Worm (Caenorhabditis elegans): ENCODE data around the gene dhs-25.

dhs-25 gene

ce11 chrX:1443556-1444243, 42.6 kb upstream of the dhs-25 start:
- no peak for TF ChIP-seq zag-1 (tag; optimal IDR thresholded peaks at IDR 0.05)
- no peak for TF ChIP-seq lin-39 (tag; optimal IDR thresholded peaks at IDR 0.05)
- no peak for TF ChIP-seq unc-62 (GFP tag; optimal IDR thresholded peaks at IDR 0.05)
- no peak for TF ChIP-seq ztf-4 (tag; optimal IDR thresholded peaks at IDR 0.05)
- no peak for TF ChIP-seq fos-1 (tag; optimal IDR thresholded peaks at IDR 0.05)
- TF ChIP-seq nfya-1 (tag; optimal IDR thresholded peaks at IDR 0.05; ENCODE audit: insufficient read depth) = no peak
- TF ChIP-seq egl-5 (tag; optimal IDR thresholded peaks at IDR 0.05) = no peak
- no peak for TF ChIP-seq nhr-67 (tag; optimal IDR thresholded peaks at IDR 0.05)
- TF ChIP-seq ceh-9 (tag; optimal IDR thresholded peaks at IDR 0.05) = no peak
- peak; percentile 28 for TF ChIP-seq ceh-28 (tag; optimal IDR thresholded peaks at IDR 0.05)
- TF ChIP-seq nhr-43 (tag; optimal IDR thresholded peaks at IDR 0.05; ENCODE audit: poor library complexity, severe bottlenecking) = no peak
- peak; percentile 34 for TF ChIP-seq elt-2 (tag; optimal IDR thresholded peaks at IDR 0.05)
- TF ChIP-seq nhr-23 (tag; optimal IDR thresholded peaks at IDR 0.05) = peak; percentile 21
- TF ChIP-seq jun-1 (tag; optimal IDR thresholded peaks at IDR 0.05) = no peak
- no peak for TF ChIP-seq nhr-76 (tag; optimal IDR thresholded peaks at IDR 0.05)
- TF ChIP-seq nhr-28 (tag; optimal IDR thresholded peaks at IDR 0.05) = no peak
- no peak for TF ChIP-seq pha-4 (tag; optimal IDR thresholded peaks at IDR 0.05)
- no peak for TF ChIP-seq nhr-11 (tag; optimal IDR thresholded peaks at IDR 0.05)
- TF ChIP-seq unc-39 (tag; optimal IDR thresholded peaks at IDR 0.05) = no peak
- no peak for TF ChIP-seq ZK546.5 (tag; optimal IDR thresholded peaks at IDR 0.05)
- TF ChIP-seq lsy-12 (tag; optimal IDR thresholded peaks at IDR 0.05) = no peak

- TF ChIP-seq nhr-76 (tag; optimal IDR thresholded peaks at IDR 0.05) (no peak), lsy-12 (tag; optimal IDR thresholded peaks at IDR 0.05) (peak; percentile 34), nhr-43 (tag; optimal IDR thresholded peaks at IDR 0.05; ENCODE audit: poor library complexity, severe bottlenecking) (peak; percentile 16), nhr-25 (tag; optimal IDR thresholded peaks at IDR 0.05) (peak; percentile 11), nhr-23 (tag; optimal IDR thresholded peaks at IDR 0.05) (peak; percentile 33), ama-1 (optimal IDR thresholded peaks at IDR 0.05) (peak; percentile 89), zag-1 (tag; optimal IDR thresholded peaks at IDR 0.05) (no peak), elt-2 (tag; optimal IDR thresholded peaks at IDR 0.05) (peak; percentile 33)
These were observed 40.6 kb upstream of the dhs-25 start for ce11 chrX:1445696-1446095.

- TF ChIP-seq eor-1 (tag; optimal IDR thresholded peaks at IDR 0.05) = no peak
- peak; percentile 17 for TF ChIP-seq mml-1 (tag; optimal IDR thresholded peaks at IDR 0.05)
- TF ChIP-seq fkh-10 (GFP tag; optimal IDR thresholded peaks at IDR 0.05) = peak; percentile 88
- TF ChIP-seq aly-2 (tag; optimal IDR thresholded peaks at IDR 0.05) = no peak
- TF ChIP-seq ceh-9 (tag; optimal IDR thresholded peaks at IDR 0.05) = no peak
- no peak for TF ChIP-seq ztf-4 (tag; optimal IDR thresholded peaks at IDR 0.05)
- peak; percentile 82 for TF ChIP-seq elt-2 (tag; optimal IDR thresholded peaks at IDR 0.05)
- TF ChIP-seq fos-1 (tag; optimal IDR thresholded peaks at IDR 0.05) = peak; percentile 73
- TF ChIP-seq ama-1 (optimal IDR thresholded peaks at IDR 0.05) = peak; percentile 62
- peak; percentile 71 for TF ChIP-seq nhr-11 (tag; optimal IDR thresholded peaks at IDR 0.05)
- TF ChIP-seq nfya-1 (tag; optimal IDR thresholded peaks at IDR 0.05; ENCODE audit: insufficient read depth) = peak; percentile 97
- no peak for TF ChIP-seq zag-1 (tag; optimal IDR thresholded peaks at IDR 0.05)
- peak; percentile 91 for TF ChIP-seq skn-1 (tag; optimal IDR thresholded peaks at IDR 0.05)
- TF ChIP-seq jun-1 (tag; optimal IDR thresholded peaks at IDR 0.05) = peak; percentile 98
- no peak for TF ChIP-seq nhr-67 (tag; optimal IDR thresholded peaks at IDR 0.05)
- TF ChIP-seq elt-1 (tag; optimal IDR thresholded peaks at IDR 0.05) = peak; percentile 61
- TF ChIP-seq nhr-43 (tag; optimal IDR thresholded peaks at IDR 0.05; ENCODE audit: poor library complexity, severe bottlenecking) = peak; percentile 86
- TF ChIP-seq sea-2 (GFP tag; optimal IDR thresholded peaks at IDR 0.05) = peak; percentile 78
- no peak for TF ChIP-seq unc-39 (tag; optimal IDR thresholded peaks at IDR 0.05)
- peak; percentile 81 for TF ChIP-seq pqm-1 (tag; optimal IDR thresholded peaks at IDR 0.05)
- TF ChIP-seq lsy-12 (tag; optimal IDR thresholded peaks at IDR 0.05) = peak; percentile 83
- TF ChIP-seq fkh-2 (tag; optimal IDR thresholded peaks at IDR 0.05) = no peak
- TF ChIP-seq lin-39 (tag; optimal IDR thresholded peaks at IDR 0.05) = peak; percentile 97
- peak; percentile 79 for TF ChIP-seq egl-5 (tag; optimal IDR thresholded peaks at IDR 0.05)
- TF ChIP-seq nhr-77 (tag; optimal IDR thresholded peaks at IDR 0.05) = peak; percentile 77
- peak; percentile 99 for TF ChIP-seq hmg-11 (tag; optimal IDR thresholded peaks at IDR 0.05)
- peak; percentile 91 for TF ChIP-seq mdl-1 (tag; optimal IDR thresholded peaks at IDR 0.05)
- TF ChIP-seq nhr-23 (tag; optimal IDR thresholded peaks at IDR 0.05) = peak; percentile 93
- TF ChIP-seq nhr-25 (tag; optimal IDR thresholded peaks at IDR 0.05) = peak; percentile 93
- TF ChIP-seq ceh-16 (tag; optimal IDR thresholded peaks at IDR 0.05) = no peak
- peak; percentile 96 for TF ChIP-seq pha-4 (tag; optimal IDR thresholded peaks at IDR 0.05)
- TF ChIP-seq daf-12 (tag; optimal IDR thresholded peaks at IDR 0.05) = no peak
- peak; percentile 90 for TF ChIP-seq unc-62 (GFP tag; optimal IDR thresholded peaks at IDR 0.05)
- peak; percentile 14 for TF ChIP-seq ZK546.5 (tag; optimal IDR thresholded peaks at IDR 0.05)
- TF ChIP-seq egl-27 (tag; optimal IDR thresholded peaks at IDR 0.05) = peak; percentile 89
- TF ChIP-seq elt-3 (tag; optimal IDR thresholded peaks at IDR 0.05) = peak in 1 of 3 experiments; percentile 20
- no peak for TF ChIP-seq ztf-11 (tag; optimal IDR thresholded peaks at IDR 0.05)
- TF ChIP-seq nhr-237 (tag; optimal IDR thresholded peaks at IDR 0.05) = no peak
- TF ChIP-seq nhr-28 (tag; optimal IDR thresholded peaks at IDR 0.05) = no peak
- peak; percentile 78 for TF ChIP-seq R02D3.7 (tag; optimal IDR thresholded peaks at IDR 0.05)
- peak; percentile 95 for TF ChIP-seq ceh-28 (tag; optimal IDR thresholded peaks at IDR 0.05)
- no peak for TF ChIP-seq nhr-76 (tag; optimal IDR thresholded peaks at IDR 0.05)
- peak; percentile 87 for TF ChIP-seq tbx-2 (tag; optimal IDR thresholded peaks at IDR 0.05)
These were observed 39.7 kb upstream of the dhs-25 start, which contains the start of gene zfp-3 for ce11 chrX:1446593-1447141. TSS of gene zfp-3 (minus strand) at chrX:1446643.
